Fruit fly (Drosophila melanogaster): ENCODE measurements around the gene Pkc98E.

Pkc98E gene

DNA sequence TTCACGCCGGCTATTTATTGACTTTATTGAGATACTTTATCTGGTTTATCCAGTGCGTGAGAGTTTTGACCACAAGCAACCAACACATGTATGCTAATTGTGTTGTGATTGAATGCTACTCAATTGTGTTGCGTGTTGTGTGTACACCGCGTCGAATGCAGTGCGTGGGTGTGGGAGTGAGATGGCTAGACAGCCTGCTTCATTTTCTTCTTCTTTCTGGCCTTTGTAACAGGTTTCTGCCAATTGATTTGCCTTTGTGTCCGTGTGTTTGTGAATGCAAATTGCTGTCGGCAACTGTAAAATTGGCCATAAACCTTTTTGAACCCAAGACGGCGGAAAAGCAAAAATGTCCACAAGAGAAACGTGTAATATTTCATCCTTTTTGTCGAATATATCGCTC is 47.9 kb downstream of the Pkc98E start (continued):
- no peak for TF ChIP-seq unpg (GFP tag; optimal IDR thresholded peaks at IDR 0.05)
- TF ChIP-seq Dad (GFP tag; optimal IDR thresholded peaks at IDR 0.05), result no peak
- no peak for TF ChIP-seq Gsc (GFP tag; IDR thresholded peaks at IDR 0.05)
- TF ChIP-seq CG10321 (GFP tag; IDR thresholded peaks at IDR 0.05), result peak; percentile 71
- TF ChIP-seq CG17385 (GFP tag; optimal IDR thresholded peaks at IDR 0.05), result peak; percentile 78
- TF ChIP-seq CG5180 (GFP tag; optimal IDR thresholded peaks at IDR 0.05), result peak; percentile 31
- no peak for TF ChIP-seq lmd (GFP tag; IDR thresholded peaks at IDR 0.05)
- TF ChIP-seq Bgb (GFP tag; IDR thresholded peaks at IDR 0.05; ENCODE audit: partially characterized antibody), result no peak
- TF ChIP-seq chinmo (GFP tag; IDR thresholded peaks at IDR 0.05; ENCODE audit: partially characterized antibody), result peak; percentile 51; the same call in 1 of the 4 replicates
- no peak for TF ChIP-seq NFAT (GFP tag; IDR thresholded peaks at IDR 0.05)
- no peak for TF ChIP-seq wek (GFP tag; optimal IDR thresholded peaks at IDR 0.05)
- TF ChIP-seq Ssrp (tag; optimal IDR thresholded peaks at IDR 0.05), result no peak
- TF ChIP-seq CG14014 (GFP tag; IDR thresholded peaks at IDR 0.05), result no peak
- TF ChIP-seq sens (GFP tag), result peak; percentile 66
- TF ChIP-seq CG8924 (tag; optimal IDR thresholded peaks at IDR 0.05), result no peak
- TF ChIP-seq fd96Cb (tag; optimal IDR thresholded peaks at IDR 0.05), result no peak
- TF ChIP-seq Hmx (GFP tag; optimal IDR thresholded peaks at IDR 0.05), result no peak
- peak; percentile 72 for TF ChIP-seq cg (GFP tag; optimal IDR thresholded peaks at IDR 0.05)
- no peak for TF ChIP-seq CG34422 (GFP tag; IDR thresholded peaks at IDR 0.05)
- no peak for TF ChIP-seq zfh1 (GFP tag; IDR thresholded peaks at IDR 0.05)
- no peak for TF ChIP-seq emc (GFP tag; optimal IDR thresholded peaks at IDR 0.05)
- TF ChIP-seq knrl (GFP tag; IDR thresholded peaks at IDR 0.05; ENCODE audit: partially characterized antibody), result no peak
- no peak for TF ChIP-seq zf30C (GFP tag; optimal IDR thresholded peaks at IDR 0.05)
- no peak for TF ChIP-seq Oli (tag; optimal IDR thresholded peaks at IDR 0.05)
- TF ChIP-seq vfl (GFP tag; optimal IDR thresholded peaks at IDR 0.05), result no peak
- no peak for TF ChIP-seq CG12071 (GFP tag; optimal IDR thresholded peaks at IDR 0.05)
- TF ChIP-seq CG9876 (GFP tag; optimal IDR thresholded peaks at IDR 0.05), result no peak
- no peak for TF ChIP-seq gsb (GFP tag; IDR thresholded peaks at IDR 0.05)
- no peak for TF ChIP-seq Taf1 (GFP tag; IDR thresholded peaks at IDR 0.05)
- TF ChIP-seq CG9609 (GFP tag; optimal IDR thresholded peaks at IDR 0.05), result no peak
- no peak for TF ChIP-seq fd64A (GFP tag; optimal IDR thresholded peaks at IDR 0.05)
- no peak for TF ChIP-seq Side (GFP tag; optimal IDR thresholded peaks at IDR 0.05)

DNA sequence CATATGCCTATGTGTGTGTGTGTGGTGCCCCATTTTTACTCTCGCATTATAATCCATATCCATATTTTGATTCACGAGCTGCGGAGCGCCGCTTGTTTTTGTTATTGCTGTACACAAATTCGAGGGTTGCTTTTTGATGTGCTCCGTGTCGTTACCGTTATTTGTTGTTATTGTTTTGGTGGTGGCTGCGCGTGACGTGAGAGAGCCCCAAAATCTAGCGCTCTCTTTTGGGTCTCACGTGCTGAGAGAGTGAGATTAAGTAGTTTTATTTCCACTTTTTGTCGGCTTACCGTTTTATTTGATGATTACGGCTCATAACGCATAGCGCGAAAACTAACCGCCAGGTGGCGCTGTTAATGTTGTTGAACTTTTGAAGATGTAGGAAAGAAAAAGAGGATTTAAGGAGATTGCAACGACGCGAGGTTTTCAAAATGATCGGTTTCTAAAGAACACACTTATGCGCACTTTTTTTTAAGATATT is 48.4 kb downstream of the Pkc98E start:
- TF ChIP-seq CG2116 (GFP tag; optimal IDR thresholded peaks at IDR 0.05) (peak; percentile 13), abd-A (tag; optimal IDR thresholded peaks at IDR 0.05) (peak; percentile 91), Trl (optimal IDR thresholded peaks at IDR 0.05) (peak; percentile 79 to 83), Trl (GFP tag; optimal IDR thresholded peaks at IDR 0.05) (no peak), oc (tag; optimal IDR thresholded peaks at IDR 0.05) (peak; percentile 61), CG9437 (GFP tag; optimal IDR thresholded peaks at IDR 0.05) (peak; percentile 37), cwo (GFP tag; optimal IDR thresholded peaks at IDR 0.05) (peak; percentile 19), CG14965 (GFP tag; optimal IDR thresholded peaks at IDR 0.05; ENCODE audit: borderline replicate concordance) (peak; percentile 74), CG11398 (GFP tag; optimal IDR thresholded peaks at IDR 0.05) (no peak), CG12659 (GFP tag; optimal IDR thresholded peaks at IDR 0.05) (peak; percentile 0), bbx (GFP tag; IDR thresholded peaks at IDR 0.05; ENCODE audit: partially characterized antibody) (peak; percentile 27; the same call in 1 of the 2 replicates), CG5953 (GFP tag; IDR thresholded peaks at IDR 0.05) (no peak), sqz (GFP tag; optimal IDR thresholded peaks at IDR 0.05) (peak; percentile 51), CG4707 (GFP tag; optimal IDR thresholded peaks at IDR 0.05) (peak; percentile 0), CG4424 (GFP tag; optimal IDR thresholded peaks at IDR 0.05) (peak; percentile 2), gce (GFP tag; IDR thresholded peaks at IDR 0.05) (peak; percentile 53; the same call in 1 of the 3 replicates), cg (GFP tag; optimal IDR thresholded peaks at IDR 0.05) (peak; percentile 57), CG13894 (tag; optimal IDR thresholded peaks at IDR 0.05) (peak; percentile 17), pros (GFP tag; optimal IDR thresholded peaks at IDR 0.05) (peak; percentile 66), Ssrp (tag; optimal IDR thresholded peaks at IDR 0.05) (peak; percentile 1), Abd-B (GFP tag; optimal IDR thresholded peaks at IDR 0.05) (peak; percentile 22), CG1233 (GFP tag; optimal IDR thresholded peaks at IDR 0.05) (no peak)
